Worm (Caenorhabditis elegans): ENCODE measurements around the gene C13C4.8.

Gene C13C4.8

ce11 chrV:12085867-12086634 lies 31.8 kb upstream of the C13C4.8 start:
- no peak for TF ChIP-seq tab-1 (GFP tag; IDR thresholded peaks at IDR 0.05)
- TF ChIP-seq flt-1 (GFP tag; IDR thresholded peaks at IDR 0.05) = no peak
- no peak for TF ChIP-seq med-1 (GFP tag; optimal IDR thresholded peaks at IDR 0.05; ENCODE audit: insufficient read depth)
- no peak for TF ChIP-seq T22C8.4 (GFP tag; IDR thresholded peaks at IDR 0.05)
- no peak for TF ChIP-seq ref-1 (GFP tag; conservative IDR thresholded peaks at IDR 0.05)
- no peak for TF ChIP-seq cog-1 (tag; optimal IDR thresholded peaks at IDR 0.05)
- TF ChIP-seq ztf-23 (GFP tag; IDR thresholded peaks at IDR 0.05) = no peak
- no peak for TF ChIP-seq ztf-29 (GFP tag; IDR thresholded peaks at IDR 0.05)
- TF ChIP-seq klf-2 (GFP tag; conservative IDR thresholded peaks at IDR 0.05) = no peak

DNA sequence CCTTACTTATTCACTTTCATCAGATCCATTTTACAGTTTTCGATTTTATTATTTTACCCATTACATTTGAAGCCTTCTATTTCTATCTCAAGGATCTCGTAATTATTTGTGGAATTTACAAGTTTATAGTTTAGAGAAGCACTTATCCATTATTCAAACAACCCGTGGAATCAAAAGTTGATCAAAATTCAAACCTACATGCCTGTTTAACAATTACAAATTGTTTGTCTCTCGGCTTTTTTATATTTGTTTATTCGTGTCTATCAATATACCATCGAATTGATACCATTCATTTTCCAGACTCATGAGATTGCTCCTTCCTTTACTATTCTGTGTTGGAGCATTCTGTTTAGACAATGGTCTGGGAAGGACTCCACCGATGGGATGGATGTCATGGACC lies 30.9 kb upstream of the C13C4.8 start, which contains the start of gene gana-1:
gana-1 (plus strand) TSS at position 301 of the 400 bp plus-strand sequence.
- TF ChIP-seq ztf-23 (GFP tag; IDR thresholded peaks at IDR 0.05) (no peak), flt-1 (GFP tag; IDR thresholded peaks at IDR 0.05) (no peak), med-1 (GFP tag; optimal IDR thresholded peaks at IDR 0.05; ENCODE audit: insufficient read depth) (no peak), ref-1 (GFP tag; conservative IDR thresholded peaks at IDR 0.05) (no peak), cog-1 (tag; optimal IDR thresholded peaks at IDR 0.05) (no peak), klf-2 (GFP tag; conservative IDR thresholded peaks at IDR 0.05) (no peak), tab-1 (GFP tag; IDR thresholded peaks at IDR 0.05) (no peak), ztf-29 (GFP tag; IDR thresholded peaks at IDR 0.05) (no peak), T22C8.4 (GFP tag; IDR thresholded peaks at IDR 0.05) (no peak)

- no peak for TF ChIP-seq ztf-23 (GFP tag; IDR thresholded peaks at IDR 0.05)
- no peak for TF ChIP-seq ztf-29 (GFP tag; IDR thresholded peaks at IDR 0.05)
- TF ChIP-seq tab-1 (GFP tag; IDR thresholded peaks at IDR 0.05) = no peak
- no peak for TF ChIP-seq T22C8.4 (GFP tag; IDR thresholded peaks at IDR 0.05)
- TF ChIP-seq flt-1 (GFP tag; IDR thresholded peaks at IDR 0.05) = no peak
- no peak for TF ChIP-seq cog-1 (tag; optimal IDR thresholded peaks at IDR 0.05)
- TF ChIP-seq klf-2 (GFP tag; conservative IDR thresholded peaks at IDR 0.05) = no peak
These were observed 29.0 kb upstream of the C13C4.8 start, which contains the start of gene R07B7.12 for ce11 chrV:12088773-12089172. TSS of gene R07B7.12 (plus strand) at chrV:12089073.

DNA sequence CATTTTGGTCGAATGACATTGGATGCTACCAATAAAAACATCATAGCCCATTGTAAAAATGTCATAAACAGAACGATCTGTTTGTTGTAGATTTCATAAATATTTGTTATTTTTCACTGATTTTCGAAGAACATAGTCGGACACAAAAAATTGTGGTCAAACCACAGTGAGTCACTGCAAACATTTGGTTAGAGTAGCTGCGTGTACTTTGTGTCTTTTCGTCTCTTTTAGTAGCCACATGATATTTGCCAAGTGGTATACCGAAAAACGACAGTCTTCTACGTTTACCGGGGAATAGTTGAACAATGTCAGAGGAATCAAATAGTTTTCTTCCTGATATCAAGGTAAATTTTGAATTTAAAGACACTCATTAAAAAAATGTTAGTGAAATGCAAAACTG lies 26.0 kb upstream of the C13C4.8 start, which contains the start of gene nhr-206:
nhr-206 (plus strand) TSS at position 248 of the 400 bp plus-strand sequence.
- TF ChIP-seq ztf-23 (GFP tag; IDR thresholded peaks at IDR 0.05) (no peak), klf-2 (GFP tag; conservative IDR thresholded peaks at IDR 0.05) (no peak), T22C8.4 (GFP tag; IDR thresholded peaks at IDR 0.05) (no peak), flt-1 (GFP tag; IDR thresholded peaks at IDR 0.05) (no peak), cog-1 (tag; optimal IDR thresholded peaks at IDR 0.05) (no peak), tab-1 (GFP tag; IDR thresholded peaks at IDR 0.05) (no peak), ref-1 (GFP tag; conservative IDR thresholded peaks at IDR 0.05) (no peak), ztf-29 (GFP tag; IDR thresholded peaks at IDR 0.05) (no peak), med-1 (GFP tag; optimal IDR thresholded peaks at IDR 0.05; ENCODE audit: insufficient read depth) (no peak)

DNA sequence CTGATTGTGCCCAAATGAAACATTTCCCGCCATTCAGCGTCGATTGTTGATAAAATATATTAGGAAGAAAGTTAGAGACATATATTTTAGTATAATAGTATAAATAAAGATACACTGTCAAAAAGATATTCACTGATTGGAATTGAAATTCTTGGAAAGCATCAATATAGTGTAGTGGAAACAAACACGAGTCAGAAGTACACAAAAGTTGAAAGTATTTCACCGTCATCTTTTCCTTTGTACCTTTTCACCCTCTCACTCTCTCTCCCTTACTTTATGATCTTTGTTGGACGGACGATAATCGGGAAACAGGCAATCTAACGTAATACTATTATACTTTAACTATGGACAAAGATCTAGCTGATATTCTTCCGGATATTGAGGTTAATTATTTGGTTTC lies 23.8 kb upstream of the C13C4.8 start, which contains the start of gene nhr-208:
nhr-208 (plus strand) TSS at position 288 of the 400 bp plus-strand sequence.
- TF ChIP-seq ztf-29 (GFP tag; IDR thresholded peaks at IDR 0.05) (no peak), flt-1 (GFP tag; IDR thresholded peaks at IDR 0.05) (no peak), ztf-23 (GFP tag; IDR thresholded peaks at IDR 0.05) (no peak), tab-1 (GFP tag; IDR thresholded peaks at IDR 0.05) (no peak), ref-1 (GFP tag; conservative IDR thresholded peaks at IDR 0.05) (no peak), cog-1 (tag; optimal IDR thresholded peaks at IDR 0.05) (no peak), T22C8.4 (GFP tag; IDR thresholded peaks at IDR 0.05) (no peak), klf-2 (GFP tag; conservative IDR thresholded peaks at IDR 0.05) (no peak)

- TF ChIP-seq T22C8.4 (GFP tag; IDR thresholded peaks at IDR 0.05) (no peak), med-1 (GFP tag; optimal IDR thresholded peaks at IDR 0.05; ENCODE audit: insufficient read depth) (no peak), flt-1 (GFP tag; IDR thresholded peaks at IDR 0.05) (no peak), ref-1 (GFP tag; conservative IDR thresholded peaks at IDR 0.05) (no peak), tab-1 (GFP tag; IDR thresholded peaks at IDR 0.05) (no peak), klf-2 (GFP tag; conservative IDR thresholded peaks at IDR 0.05) (no peak), cog-1 (tag; optimal IDR thresholded peaks at IDR 0.05) (no peak), ztf-29 (GFP tag; IDR thresholded peaks at IDR 0.05) (no peak), ztf-23 (GFP tag; IDR thresholded peaks at IDR 0.05) (no peak)
These were observed 21.9 kb upstream of the C13C4.8 start, which contains the start of gene nhr-207 for ce11 chrV:12095865-12096264. TSS of gene nhr-207 (plus strand) at chrV:12096146.

DNA sequence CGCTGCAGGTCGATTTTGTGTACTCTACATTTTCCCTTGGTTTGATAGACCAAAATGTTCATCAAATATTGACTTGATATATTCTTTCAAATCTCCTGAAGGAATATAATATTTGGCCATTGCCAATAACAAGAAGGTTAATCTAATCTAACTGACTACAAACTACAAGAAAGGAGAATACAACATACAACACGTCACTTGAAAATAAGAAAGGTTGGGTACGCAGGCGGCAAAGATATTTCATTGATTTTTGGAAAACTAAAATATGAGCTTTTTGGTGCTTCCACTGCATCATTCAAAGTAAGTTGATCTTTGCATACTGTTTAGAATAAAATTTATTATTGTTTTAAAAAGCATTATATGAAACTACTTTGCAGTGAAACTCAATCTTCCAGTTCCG lies 19.7 kb upstream of the C13C4.8 start, which contains the start of gene nhr-209:
nhr-209 (plus strand) TSS at position 27 of the 400 bp plus-strand sequence.
- TF ChIP-seq klf-2 (GFP tag; conservative IDR thresholded peaks at IDR 0.05) (no peak), cog-1 (tag; optimal IDR thresholded peaks at IDR 0.05) (no peak), tab-1 (GFP tag; IDR thresholded peaks at IDR 0.05) (no peak), ztf-23 (GFP tag; IDR thresholded peaks at IDR 0.05) (no peak), med-1 (GFP tag; optimal IDR thresholded peaks at IDR 0.05; ENCODE audit: insufficient read depth) (no peak), T22C8.4 (GFP tag; IDR thresholded peaks at IDR 0.05) (no peak), ztf-29 (GFP tag; IDR thresholded peaks at IDR 0.05) (no peak), flt-1 (GFP tag; IDR thresholded peaks at IDR 0.05) (no peak), ref-1 (GFP tag; conservative IDR thresholded peaks at IDR 0.05) (no peak)

- TF ChIP-seq ztf-23 (GFP tag; IDR thresholded peaks at IDR 0.05) (no peak), flt-1 (GFP tag; IDR thresholded peaks at IDR 0.05) (no peak), T22C8.4 (GFP tag; IDR thresholded peaks at IDR 0.05) (no peak), ref-1 (GFP tag; conservative IDR thresholded peaks at IDR 0.05) (no peak), klf-2 (GFP tag; conservative IDR thresholded peaks at IDR 0.05) (no peak), ztf-29 (GFP tag; IDR thresholded peaks at IDR 0.05) (no peak)
These were observed 16.9 kb upstream of the C13C4.8 start, which contains the start of gene nhr-154 for ce11 chrV:12100794-12101343. TSS of gene nhr-154 (plus strand) at chrV:12101293.

DNA sequence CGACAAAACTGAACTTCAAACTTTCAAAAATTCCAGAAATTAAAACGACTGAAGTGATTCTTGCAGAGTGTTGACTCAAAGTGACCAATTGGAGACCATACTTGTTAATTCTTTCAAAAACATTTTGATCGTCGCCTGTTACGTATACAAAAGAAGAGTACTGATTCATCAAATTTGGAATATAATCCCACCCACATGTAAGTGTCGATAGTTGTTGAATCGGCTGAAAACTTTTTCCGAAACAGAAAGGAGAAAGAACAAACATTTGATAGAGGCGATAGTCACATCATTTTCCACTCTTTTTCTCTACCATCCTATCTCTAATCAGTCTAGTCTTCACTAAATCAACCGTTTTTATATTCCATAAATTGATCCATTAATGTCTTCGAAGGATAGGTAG lies 13.9 kb upstream of the C13C4.8 start, which contains the start of gene nhr-153:
nhr-153 (plus strand) TSS at position 301 of the 400 bp plus-strand sequence.
- no peak for TF ChIP-seq klf-2 (GFP tag; conservative IDR thresholded peaks at IDR 0.05)
